Fruit fly (Drosophila melanogaster): Measurements from ENCODE around the gene SP555.

dm6 chr2L:5003670-5004453 lies 33.6 kb upstream of the SP555 start:
- no peak for TF ChIP-seq gl (tag; optimal IDR thresholded peaks at IDR 0.05)
- TF ChIP-seq EcR (GFP tag; optimal IDR thresholded peaks at IDR 0.05), result no peak
- no peak for TF ChIP-seq CG14655 (GFP tag; optimal IDR thresholded peaks at IDR 0.05)
